Worm (Caenorhabditis elegans) whole organism, L4/young adult: ENCODE measurements around the gene frpr-3.

Experiments
- W03F9.2 ChIP-seq: fragments of 150-350 bp; optimal IDR thresholded peaks from 2 replicates; lab custom pipeline; 2014; ENCODE audit warnings: missing biosample characterization, missing genetic modification characterization
- him-1 ChIP-seq: sonication (generic microtip); optimal IDR thresholded peaks from 2 replicates; lab custom pipeline; 2016; ENCODE audit warnings: missing genotype, missing genetic modification reagents, missing genetic modification characterization, missing compliant biosample characterization

ce11 chrV:7770961-7771360 lies at the start of gene frpr-3:
- TF ChIP-seq W03F9.2 = no peak
- TF ChIP-seq him-1 = no peak
